Worm (Caenorhabditis elegans) whole organism, L3 larva: Measurements from ENCODE around the gene F35H12.1.
A peak's percentile ranks its signal among the peaks of the same experiment; 100 is the strongest.

Source experiments
- R02D3.7 ChIP-seq: fragments of 150-350 bp; optimal IDR thresholded peaks from 2 replicates; lab custom pipeline; 2014; ENCODE audit warnings: missing biosample characterization, missing genetic modification characterization
- aly-2 ChIP-seq: fragments of 150-350 bp; optimal IDR thresholded peaks from 2 replicates; lab custom pipeline; 2014; ENCODE audit warnings: missing biosample characterization, missing genetic modification characterization
- ama-1 ChIP-seq: fragments of 150-350 bp; optimal IDR thresholded peaks from 2 replicates; lab custom pipeline; 2018
- ceh-28 ChIP-seq: fragments of 150-350 bp; optimal IDR thresholded peaks from 2 replicates; lab custom pipeline; 2014; ENCODE audit warnings: missing biosample characterization, missing genetic modification reagents, missing genetic modification characterization
- ceh-82 ChIP-seq: fragments of 150-350 bp; optimal IDR thresholded peaks from 2 replicates; lab custom pipeline; 2014; ENCODE audit warnings: missing biosample characterization, missing genetic modification characterization
- ceh-9 ChIP-seq: sonication (generic microtip); optimal IDR thresholded peaks from 2 replicates; lab custom pipeline; 2018; ENCODE audit warnings: missing biosample characterization, missing genetic modification characterization
- daf-12 ChIP-seq: fragments of 150-350 bp; optimal IDR thresholded peaks from 2 replicates; lab custom pipeline; 2014; ENCODE audit warnings: missing biosample characterization, missing genetic modification reagents, missing genetic modification characterization
- egl-27 ChIP-seq: sonication (generic microtip); optimal IDR thresholded peaks from 4 replicates; lab custom pipeline; 2017; ENCODE audit warnings: missing biosample characterization, missing genetic modification reagents, missing genetic modification characterization
- egl-5 ChIP-seq: fragments of 150-350 bp; optimal IDR thresholded peaks from 2 replicates; lab custom pipeline; 2017; ENCODE audit warnings: missing biosample characterization, missing genetic modification reagents, missing genetic modification characterization, inconsistent platforms
- elt-1 ChIP-seq: fragments of 150-350 bp; optimal IDR thresholded peaks from 2 replicates; lab custom pipeline; 2014; ENCODE audit warnings: missing biosample characterization, missing genetic modification characterization
- elt-2 ChIP-seq: sonication (generic microtip); optimal IDR thresholded peaks from 2 replicates; lab custom pipeline; 2016; ENCODE audit warnings: missing genetic modification reagents, mild to moderate bottlenecking, missing genetic modification characterization, missing compliant biosample characterization
- elt-3 ChIP-seq, 3 experiments: fragments of 150-350 bp in 1 of 3; sonication (generic microtip) in 2 of 3; optimal IDR thresholded peaks; 2 replicates in 2 of 3; 4 replicates in 1 of 3; lab custom pipeline; 2014 to 2017; ENCODE audit warnings: missing biosample characterization in 3 of 3, missing genetic modification characterization in 3 of 3
- fkh-2 ChIP-seq: fragments of 150-350 bp; optimal IDR thresholded peaks from 2 replicates; lab custom pipeline; 2014; ENCODE audit warnings: missing biosample characterization, missing genetic modification reagents, missing genetic modification characterization
- fos-1 ChIP-seq: fragments of 150-350 bp; optimal IDR thresholded peaks from 2 replicates; lab custom pipeline; 2014; ENCODE audit warnings: missing biosample characterization, missing genetic modification characterization
- hmg-11 ChIP-seq: sonication (generic microtip); optimal IDR thresholded peaks from 2 replicates; lab custom pipeline; 2016; ENCODE audit warnings: missing genetic modification characterization, missing compliant biosample characterization
- jun-1 ChIP-seq: fragments of 150-350 bp; optimal IDR thresholded peaks from 2 replicates; lab custom pipeline; 2014; ENCODE audit warnings: missing biosample characterization, missing genetic modification reagents, missing genetic modification characterization
- lin-15B ChIP-seq: fragments of 150-350 bp; optimal IDR thresholded peaks from 2 replicates; lab custom pipeline; 2014; ENCODE audit warnings: missing biosample characterization, missing genetic modification characterization
- lin-39 ChIP-seq: fragments of 150-350 bp; optimal IDR thresholded peaks from 2 replicates; lab custom pipeline; 2018; ENCODE audit warnings: missing biosample characterization, missing genetic modification reagents, missing genetic modification characterization
- lsy-12 ChIP-seq: sonication (generic microtip); optimal IDR thresholded peaks from 2 replicates; lab custom pipeline; 2016; ENCODE audit warnings: mild to moderate bottlenecking, missing genetic modification characterization, missing compliant biosample characterization
- mml-1 ChIP-seq: fragments of 150-350 bp; sonication (generic microtip); optimal IDR thresholded peaks from 3 replicates; lab custom pipeline; 2014; ENCODE audit warnings: missing biosample characterization, missing genetic modification characterization
- nfya-1 ChIP-seq: sonication (generic microtip); optimal IDR thresholded peaks from 2 replicates; lab custom pipeline; 2017; ENCODE audit warnings: missing genetic modification characterization, mild to moderate bottlenecking, missing compliant biosample characterization, antibody characterized with exemption, moderate library complexity; ENCODE audit not compliant: insufficient read depth
- nhr-23 ChIP-seq: fragments of 150-350 bp; optimal IDR thresholded peaks from 2 replicates; lab custom pipeline; 2014; ENCODE audit warnings: missing biosample characterization, missing genetic modification reagents, missing genetic modification characterization
- nhr-237 ChIP-seq: fragments of 150-350 bp; optimal IDR thresholded peaks from 2 replicates; lab custom pipeline; 2014; ENCODE audit warnings: missing biosample characterization, missing genetic modification characterization
- nhr-25 ChIP-seq: sonication (generic microtip); optimal IDR thresholded peaks from 2 replicates; lab custom pipeline; 2017; ENCODE audit warnings: missing biosample characterization, missing genetic modification characterization
- nhr-28 ChIP-seq: fragments of 150-350 bp; optimal IDR thresholded peaks from 2 replicates; lab custom pipeline; 2014; ENCODE audit warnings: missing biosample characterization, missing genetic modification characterization
- nhr-43 ChIP-seq: sonication (generic microtip); optimal IDR thresholded peaks from 2 replicates; lab custom pipeline; 2016; ENCODE audit warnings: mild to moderate bottlenecking, missing genetic modification characterization, missing compliant biosample characterization; ENCODE audit not compliant: poor library complexity, severe bottlenecking
- nhr-67 ChIP-seq: fragments of 150-350 bp; optimal IDR thresholded peaks from 2 replicates; lab custom pipeline; 2014; ENCODE audit warnings: missing biosample characterization, missing genetic modification characterization
- nhr-76 ChIP-seq: fragments of 150-350 bp; sonication (generic microtip); optimal IDR thresholded peaks from 5 replicates; lab custom pipeline; 2014; ENCODE audit warnings: missing biosample characterization, missing genetic modification characterization
- nhr-77 ChIP-seq: fragments of 150-350 bp; optimal IDR thresholded peaks from 2 replicates; lab custom pipeline; 2014; ENCODE audit warnings: missing biosample characterization, missing genetic modification characterization
- pqm-1 ChIP-seq: fragments of 150-350 bp; optimal IDR thresholded peaks from 2 replicates; lab custom pipeline; 2017; ENCODE audit warnings: missing biosample characterization, missing genetic modification characterization, inconsistent platforms
- sea-2 ChIP-seq: fragments of 150-350 bp; sonication (generic microtip); optimal IDR thresholded peaks from 4 replicates; lab custom pipeline; 2014; ENCODE audit warnings: missing biosample characterization, missing genetic modification reagents, missing genetic modification characterization
- skn-1 ChIP-seq: fragments of 150-350 bp; optimal IDR thresholded peaks from 2 replicates; lab custom pipeline; 2014; ENCODE audit warnings: missing biosample characterization, missing genetic modification characterization
- tbx-2 ChIP-seq: sonication (generic microtip); optimal IDR thresholded peaks from 2 replicates; lab custom pipeline; 2016; ENCODE audit warnings: mild to moderate bottlenecking, missing genetic modification characterization, missing compliant biosample characterization
- unc-62 ChIP-seq: fragments of 150-350 bp; sonication (generic microtip); optimal IDR thresholded peaks from 4 replicates; lab custom pipeline; 2014; ENCODE audit warnings: missing biosample characterization, missing genetic modification reagents, missing genetic modification characterization
- zag-1 ChIP-seq: fragments of 150-350 bp; optimal IDR thresholded peaks from 2 replicates; lab custom pipeline; 2014; ENCODE audit warnings: missing biosample characterization, missing genetic modification characterization
- ztf-4 ChIP-seq: fragments of 150-350 bp; optimal IDR thresholded peaks from 2 replicates; lab custom pipeline; 2014; ENCODE audit warnings: missing biosample characterization, missing genetic modification characterization

Gene F35H12.1

ce11 chrX:912564-912963 is 21.0 kb upstream of the F35H12.1 start:
- TF ChIP-seq nhr-43 (tag; lab: Kevin White, UChicago) (no peak), lin-15B (tag; lab: Kevin White, UChicago) (no peak), ama-1 (lab: Kevin White, UChicago) (no peak), lin-39 (tag; lab: Kevin White, UChicago) (no peak), elt-1 (tag; lab: Kevin White, UChicago) (no peak), lsy-12 (no peak), sea-2 (GFP tag; lab: Kevin White, UChicago) (no peak), tbx-2 (tag; lab: Kevin White, UChicago) (no peak), nhr-76 (no peak), fkh-2 (tag; lab: Kevin White, UChicago) (no peak), nhr-28 (tag; lab: Kevin White, UChicago) (no peak), nhr-77 (tag; lab: Kevin White, UChicago) (no peak), hmg-11 (no peak), ceh-82 (tag; lab: Kevin White, UChicago) (no peak), nhr-23 (no peak), fos-1 (tag; lab: Kevin White, UChicago) (no peak), nhr-67 (tag; lab: Kevin White, UChicago) (no peak)
- TF ChIP-seq, all 47 proteins: peak for 0

ce11 chrX:912990-913389 is 20.6 kb upstream of the F35H12.1 start, which contains the start of gene F35H12.6:
Gene F35H12.6, plus strand, starts transcription at chrX:913290.
- TF ChIP-seq nfya-1 (tag; lab: Kevin White, UChicago) (no peak), skn-1 (tag; lab: Kevin White, UChicago) (no peak), mml-1 (tag; lab: Kevin White, UChicago) (no peak), egl-27 (tag; lab: Kevin White, UChicago) (no peak), jun-1 (no peak), nhr-28 (tag; lab: Kevin White, UChicago) (no peak), ama-1 (lab: Kevin White, UChicago) (no peak), ceh-82 (tag; lab: Kevin White, UChicago) (no peak), elt-2 (tag; lab: Kevin White, UChicago) (no peak), nhr-76 (no peak)

ce11 chrX:915510-915909 is 18.1 kb upstream of the F35H12.1 start, which contains the start of gene sel-12:
Gene sel-12, plus strand, starts transcription at chrX:915867.
- TF ChIP-seq lin-15B (tag; lab: Kevin White, UChicago) (no peak), nhr-67 (tag; lab: Kevin White, UChicago) (no peak), nfya-1 (tag; lab: Kevin White, UChicago) (peak; percentile 34), ceh-28 (tag; lab: Kevin White, UChicago) (no peak), ztf-4 (no peak), hmg-11 (peak; percentile 17), skn-1 (tag; lab: Kevin White, UChicago) (peak; percentile 48)

- TF ChIP-seq aly-2 (tag; lab: Kevin White, UChicago) (no peak), elt-3 (tag; optimal IDR thresholded peaks at IDR 0.05; lab: Kevin White, UChicago) (no peak), lsy-12 (no peak), zag-1 (tag; lab: Kevin White, UChicago) (no peak), nfya-1 (tag; lab: Kevin White, UChicago) (no peak), tbx-2 (tag; lab: Kevin White, UChicago) (no peak), ceh-9 (no peak), nhr-25 (no peak), pqm-1 (tag; lab: Kevin White, UChicago) (no peak), egl-5 (tag; lab: Kevin White, UChicago) (no peak), ama-1 (lab: Kevin White, UChicago) (no peak), nhr-237 (tag; lab: Kevin White, UChicago) (no peak), unc-62 (GFP tag; lab: Kevin White, UChicago) (no peak), R02D3.7 (tag; lab: Kevin White, UChicago) (no peak), daf-12 (tag; lab: Kevin White, UChicago) (no peak), nhr-67 (tag; lab: Kevin White, UChicago) (no peak), elt-1 (tag; lab: Kevin White, UChicago) (no peak)
Measured at ce11 chrX:918097-918496, 15.5 kb upstream of the F35H12.1 start, which contains the start of gene F35H12.5. Gene F35H12.5, plus strand, starts transcription at chrX:918397.
